Fruit fly (Drosophila melanogaster) Kc167 (cell line): ENCODE measurements around the gene Lsd-1.

Experiments used
- Myc ChIP-seq: fragments of >200 bp; optimal IDR thresholded peaks from 2 replicates; lab custom pipeline; 2017; ENCODE audit warnings: missing external identifiers
- psq ChIP-seq: fragments of >200 bp; optimal IDR thresholded peaks from 2 replicates; lab custom pipeline; 2017; ENCODE audit warnings: missing external identifiers

- TF ChIP-seq Myc (lab: Kevin White, UChicago) (no peak), psq (lab: Kevin White, UChicago) (no peak)
These were observed 35.6 kb upstream of the Lsd-1 start for dm6 chr3R:23728086-23728485.
